Worm (Caenorhabditis elegans) whole organism, L1 larva: ENCODE results near the gene nfya-1.

ENCODE experiments used
- C34B4.2 ChIP-seq: sonication (generic microtip); optimal IDR thresholded peaks from 2 replicates; lab custom pipeline; 2017; ENCODE audit warnings: mild to moderate bottlenecking, missing genetic modification characterization, missing compliant biosample characterization
- ceh-63 ChIP-seq: fragments of 200-800 bp; sonication (Bioruptor generic); optimal IDR thresholded peaks from 2 replicates; lab custom pipeline; 2018; ENCODE audit warnings: mild to moderate bottlenecking, missing genetic modification characterization, missing compliant biosample characterization
- dpl-1 ChIP-seq, 3 experiments: fragments of 150-350 bp in 2 of 3; sonication (generic microtip) in 1 of 3; optimal IDR thresholded peaks; 2 replicates each; lab custom pipeline; 2014 to 2017; ENCODE audit warnings: missing biosample characterization in 3 of 3, missing genetic modification characterization in 3 of 3, missing genetic modification reagents in 3 of 3
- efl-1 ChIP-seq, 4 experiments: fragments of 150-350 bp; optimal IDR thresholded peaks in 3 of 4; peaks in 1 of 4; 1 replicate in 1 of 4; 2 replicates in 3 of 4; lab custom pipeline; 2014; ENCODE audit warnings: missing biosample characterization in 2 of 4, missing genetic modification characterization in 2 of 4, missing genetic modification reagents in 2 of 4
- egl-13 ChIP-seq: sonication (generic microtip); optimal IDR thresholded peaks from 2 replicates; lab custom pipeline; 2016; ENCODE audit warnings: missing genotype, missing genetic modification reagents, missing genetic modification characterization, missing compliant biosample characterization
- nhr-11 ChIP-seq: fragments of 150-350 bp; optimal IDR thresholded peaks from 2 replicates; lab custom pipeline; 2014; ENCODE audit warnings: missing biosample characterization, missing genetic modification characterization
- nhr-12 ChIP-seq: sonication (generic microtip); optimal IDR thresholded peaks from 2 replicates; lab custom pipeline; 2017; ENCODE audit warnings: missing biosample characterization, missing genetic modification characterization
- nhr-85 ChIP-seq: sonication (generic microtip); peaks from one replicate; lab custom pipeline; 2016; ENCODE audit warnings: missing genetic modification characterization, inconsistent platforms, missing compliant biosample characterization
- rnt-1 ChIP-seq: sonication (generic microtip); optimal IDR thresholded peaks from 2 replicates; lab custom pipeline; 2016; ENCODE audit warnings: mild to moderate bottlenecking, missing genetic modification characterization, moderate library complexity, missing compliant biosample characterization
- sptf-1 ChIP-seq: fragments of 150-350 bp; optimal IDR thresholded peaks from 2 replicates; lab custom pipeline; 2014; ENCODE audit warnings: missing biosample characterization, missing genetic modification characterization
- zip-4 ChIP-seq: fragments of 200-800 bp; sonication (Bioruptor generic); optimal IDR thresholded peaks from 2 replicates; lab custom pipeline; 2018; ENCODE audit warnings: mild to moderate bottlenecking, missing genetic modification characterization, moderate library complexity, missing compliant biosample characterization
- ztf-4 ChIP-seq: fragments of 150-350 bp; optimal IDR thresholded peaks from 2 replicates; lab custom pipeline; 2014; ENCODE audit warnings: missing biosample characterization, missing genetic modification characterization

DNA sequence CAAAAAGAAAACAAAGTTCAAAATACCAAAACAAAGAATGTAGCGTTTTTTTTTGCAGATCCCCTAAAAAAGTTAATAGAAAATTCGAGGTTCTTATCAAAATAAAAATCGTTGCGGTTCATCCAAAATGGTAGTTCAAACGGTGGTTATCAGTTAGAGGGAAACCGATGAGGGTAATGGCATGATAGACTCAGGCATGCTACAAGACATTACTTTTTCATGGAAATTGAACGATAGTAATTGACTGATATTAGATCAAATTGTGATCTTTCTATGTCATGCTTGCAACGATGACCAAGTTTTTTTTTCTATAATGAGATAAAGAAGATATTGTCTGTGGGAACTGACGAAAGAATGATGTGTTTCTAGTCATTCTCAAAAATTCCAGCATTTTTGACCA is 17.9 kb upstream of the nfya-1 start:
- no peak for TF ChIP-seq ceh-63 (GFP tag; lab: Kevin White, UChicago)
- no peak for TF ChIP-seq dpl-1 (GFP tag; optimal IDR thresholded peaks at IDR 0.05; lab: Kevin White, UChicago)
- TF ChIP-seq egl-13 (tag; lab: Kevin White, UChicago) = no peak
- TF ChIP-seq C34B4.2 = no peak
- no peak for TF ChIP-seq nhr-12 (tag; lab: Kevin White, UChicago)
- no peak for TF ChIP-seq efl-1 (optimal IDR thresholded peaks at IDR 0.05; lab: Kevin White, UChicago)
- TF ChIP-seq efl-1 (GFP tag; optimal IDR thresholded peaks at IDR 0.05 in 1 of 2; lab: Kevin White, UChicago) = no peak
- no peak for TF ChIP-seq nhr-85
- no peak for TF ChIP-seq zip-4 (GFP tag; lab: Kevin White, UChicago)
- TF ChIP-seq ztf-4 (tag; lab: Kevin White, UChicago) = no peak
- TF ChIP-seq sptf-1 (tag; lab: Kevin White, UChicago) = no peak
- TF ChIP-seq rnt-1 (tag; lab: Kevin White, UChicago) = no peak
- TF ChIP-seq nhr-11 (tag; lab: Kevin White, UChicago) = no peak
